Worm (Caenorhabditis elegans) whole organism, young adult: ENCODE measurements around the gene F54D5.2.

Experiments used
- F49E8.2 ChIP-seq: sonication (generic microtip); optimal IDR thresholded peaks from 3 replicates; lab custom pipeline; 2017; ENCODE audit warnings: missing genetic modification characterization, mild to moderate bottlenecking, missing compliant biosample characterization, antibody characterized with exemption, moderate library complexity; ENCODE audit not compliant: insufficient read depth
- K11D2.4 ChIP-seq: fragments of 200-800 bp; sonication (Bioruptor generic); IDR thresholded peaks from 2 replicates; pipeline ENCODE4 v1.3.6; 2022; ENCODE audit warnings: missing genetic modification reagents, missing genetic modification characterization, missing compliant biosample characterization

DNA sequence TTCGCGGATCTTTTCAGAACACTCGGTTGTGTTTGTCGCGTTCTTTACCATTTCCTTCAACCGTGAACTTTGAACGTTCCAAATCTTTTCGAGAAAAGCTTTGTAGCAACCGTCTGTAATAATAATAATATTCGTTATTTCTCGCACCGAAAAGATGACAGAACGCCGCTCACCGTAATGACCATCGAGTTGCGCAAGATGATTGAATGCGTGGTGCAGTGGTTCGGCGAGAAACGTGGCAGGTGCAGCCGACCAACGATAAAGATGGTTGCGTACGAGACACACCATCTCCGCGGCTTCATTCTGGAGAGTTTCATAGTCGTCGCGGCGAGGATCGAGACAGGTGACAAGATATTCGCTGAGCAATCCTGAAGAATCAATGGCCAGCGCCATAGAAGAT lies 30.0 kb upstream of the F54D5.2 start:
- TF ChIP-seq K11D2.4, result no peak
- TF ChIP-seq F49E8.2 (tag; lab: Kevin White, UChicago), result no peak
